Worm (Caenorhabditis elegans) whole organism, L4/young adult: Measurements from ENCODE around the gene C06C6.9.

Experiments
- W03F9.2 ChIP-seq: fragments of 150-350 bp; optimal IDR thresholded peaks from 2 replicates; lab custom pipeline; 2014; ENCODE audit warnings: missing biosample characterization, missing genetic modification characterization
- dao-5 ChIP-seq: sonication (generic microtip); optimal IDR thresholded peaks from 2 replicates; lab custom pipeline; 2016; ENCODE audit warnings: missing genotype, missing genetic modification characterization, moderate library complexity, missing compliant biosample characterization
- him-1 ChIP-seq: sonication (generic microtip); optimal IDR thresholded peaks from 2 replicates; lab custom pipeline; 2016; ENCODE audit warnings: missing genotype, missing genetic modification reagents, missing genetic modification characterization, missing compliant biosample characterization

C06C6.9 gene

DNA sequence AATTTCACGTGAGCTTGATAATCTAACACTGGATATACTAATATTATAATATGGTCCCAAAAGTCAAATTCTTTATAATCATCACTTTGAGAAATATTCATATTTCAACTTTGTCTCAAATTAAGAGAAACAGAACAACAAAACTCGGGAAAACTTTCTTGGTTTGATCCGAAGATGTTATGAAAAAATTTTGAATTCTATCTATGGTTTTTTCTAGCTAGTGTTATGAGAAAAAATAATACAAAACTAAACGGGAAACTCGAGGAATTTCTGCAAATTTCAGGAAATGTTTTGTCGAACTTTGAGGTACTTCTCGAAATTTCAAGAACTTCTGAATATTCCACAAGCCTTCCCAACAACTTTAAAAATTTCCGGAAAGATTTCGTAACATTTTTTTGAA lies 45.7 kb downstream of the C06C6.9 start, which contains the start of gene srw-59:
Gene srw-59, minus strand, starts transcription at position 101 of the 400 bp plus-strand sequence.
- TF ChIP-seq him-1 (no peak), W03F9.2 (tag; lab: Kevin White, UChicago) (no peak), dao-5 (tag; lab: Kevin White, UChicago) (no peak)
